Fruit fly (Drosophila melanogaster) whole organism, prepupa: ENCODE data around the gene CG31176.

Source experiments
- Blimp-1 ChIP-seq: fragments of 200-800 bp; sonication (Bioruptor generic); optimal IDR thresholded peaks from 3 replicates; lab custom pipeline; 2017; ENCODE audit warnings: missing biosample characterization, missing genetic modification characterization, mild to moderate bottlenecking, moderate library complexity, missing genetic modification reagents
- CG11762 ChIP-seq: fragments of 200-800 bp; sonication (Bioruptor generic); optimal IDR thresholded peaks from 3 replicates; lab custom pipeline; 2016; ENCODE audit warnings: missing biosample characterization, missing genetic modification characterization; ENCODE audit not compliant: insufficient read depth
- CG11902 ChIP-seq: fragments of 200-800 bp; sonication (Bioruptor generic); optimal IDR thresholded peaks from 3 replicates; lab custom pipeline; 2016; ENCODE audit warnings: missing biosample characterization, missing genetic modification characterization
- CG15336 ChIP-seq: fragments of 200-800 bp; sonication (Bioruptor generic); IDR thresholded peaks from 2 replicates; pipeline ENCODE4 v1.3.6; 2022; ENCODE audit warnings: missing biosample characterization, missing genetic modification characterization
- CG1621 ChIP-seq: fragments of 200-800 bp; sonication (Bioruptor generic); optimal IDR thresholded peaks from 3 replicates; lab custom pipeline; 2018; ENCODE audit warnings: missing biosample characterization, mild to moderate bottlenecking, missing genetic modification characterization
- CG16779 ChIP-seq: fragments of 200-800 bp; sonication (Bioruptor generic); optimal IDR thresholded peaks from 3 replicates; lab custom pipeline; 2017; ENCODE audit warnings: missing biosample characterization, mild to moderate bottlenecking, missing genetic modification characterization
- CG3032 ChIP-seq: fragments of 200-800 bp; optimal IDR thresholded peaks from 2 replicates; lab custom pipeline; 2019; ENCODE audit warnings: missing biosample characterization, mild to moderate bottlenecking, missing genetic modification characterization, moderate library complexity
- CG3919 ChIP-seq: fragments of 200-800 bp; sonication (Bioruptor generic); optimal IDR thresholded peaks from 3 replicates; lab custom pipeline; 2016; ENCODE audit warnings: missing biosample characterization, missing genetic modification characterization
- CG4318 ChIP-seq: fragments of 200-800 bp; sonication (Bioruptor generic); optimal IDR thresholded peaks from 3 replicates; lab custom pipeline; 2017; ENCODE audit warnings: missing biosample characterization, mild to moderate bottlenecking, missing genetic modification characterization
- CG6163 ChIP-seq: fragments of 200-800 bp; sonication (Bioruptor generic); IDR thresholded peaks from 3 replicates; pipeline ENCODE4 v1.3.6; 2022; ENCODE audit warnings: missing biosample characterization, missing genetic modification characterization
- CG6808 ChIP-seq: fragments of 200-800 bp; sonication (Bioruptor generic); optimal IDR thresholded peaks from 3 replicates; lab custom pipeline; 2017; ENCODE audit warnings: missing biosample characterization, missing genetic modification characterization, mild to moderate bottlenecking, moderate library complexity, missing genetic modification reagents
- CG6854 ChIP-seq: fragments of 200-800 bp; sonication (Bioruptor generic); optimal IDR thresholded peaks from 2 replicates; lab custom pipeline; 2017; ENCODE audit warnings: missing biosample characterization, mild to moderate bottlenecking, missing genetic modification characterization
- CG9139 ChIP-seq: fragments of 200-800 bp; sonication (Bioruptor generic); optimal IDR thresholded peaks from 3 replicates; lab custom pipeline; 2017; ENCODE audit warnings: missing biosample characterization, mild to moderate bottlenecking, missing genetic modification characterization
- Eip75B ChIP-seq: fragments of 200-800 bp; sonication (Bioruptor generic); optimal IDR thresholded peaks from 3 replicates; lab custom pipeline; 2016; ENCODE audit warnings: missing biosample characterization, missing genetic modification characterization
- Eip78C ChIP-seq: fragments of 200-800 bp; sonication (Bioruptor generic); peaks from one replicate; lab custom pipeline; 2016; ENCODE audit warnings: missing biosample characterization, missing genetic modification characterization
- Ets21C ChIP-seq: fragments of 200-800 bp; sonication (Bioruptor generic); optimal IDR thresholded peaks from 3 replicates; lab custom pipeline; 2016; ENCODE audit warnings: missing biosample characterization, missing genetic modification characterization
- Ets96B ChIP-seq: fragments of 200-800 bp; optimal IDR thresholded peaks from 2 replicates; lab custom pipeline; 2019; ENCODE audit warnings: missing biosample characterization, mild to moderate bottlenecking, missing genetic modification characterization, moderate library complexity
- Gug ChIP-seq: fragments of 200-800 bp; sonication (Bioruptor generic); IDR thresholded peaks from 2 replicates; pipeline ENCODE4 v1.3.6; 2022; ENCODE audit warnings: missing biosample characterization, missing genetic modification characterization
- Hr38 ChIP-seq: sonication (Bioruptor generic); optimal IDR thresholded peaks from 2 replicates; lab custom pipeline; 2016; ENCODE audit warnings: missing biosample characterization, missing genetic modification characterization
- Hr39 ChIP-seq: fragments of 200-800 bp; sonication (Bioruptor generic); optimal IDR thresholded peaks from 2 replicates; lab custom pipeline; 2016; ENCODE audit warnings: missing biosample characterization, missing genetic modification characterization
- Hr4 ChIP-seq: fragments of 200-800 bp; sonication (Bioruptor generic); optimal IDR thresholded peaks from 3 replicates; lab custom pipeline; 2016; ENCODE audit warnings: missing biosample characterization, missing genetic modification characterization
- Lpt ChIP-seq: fragments of 200-800 bp; sonication (Bioruptor generic); optimal IDR thresholded peaks from 3 replicates; lab custom pipeline; 2016; ENCODE audit warnings: missing biosample characterization, missing genetic modification characterization
- Met ChIP-seq: fragments of 200-800 bp; sonication (Bioruptor generic); optimal IDR thresholded peaks from 3 replicates; lab custom pipeline; 2016; ENCODE audit warnings: missing biosample characterization, missing genetic modification characterization
- Sox14 ChIP-seq: fragments of 200-800 bp; sonication (Bioruptor generic); optimal IDR thresholded peaks from 3 replicates; lab custom pipeline; 2016; ENCODE audit warnings: missing biosample characterization, missing genetic modification characterization
- dsx ChIP-seq: fragments of 200-800 bp; optimal IDR thresholded peaks from 3 replicates; lab custom pipeline; 2019; ENCODE audit warnings: missing biosample characterization, mild to moderate bottlenecking, missing genetic modification characterization, moderate library complexity; ENCODE audit not compliant: poor library complexity, severe bottlenecking
- eg ChIP-seq: fragments of 200-800 bp; sonication (Bioruptor generic); IDR thresholded peaks from 3 replicates; pipeline ENCODE4 v1.3.6; 2022; ENCODE audit warnings: missing biosample characterization, missing genetic modification characterization
- fd85E ChIP-seq: fragments of 200-800 bp; sonication (Bioruptor generic); optimal IDR thresholded peaks from 3 replicates; lab custom pipeline; 2016; ENCODE audit warnings: missing biosample characterization, missing genetic modification characterization
- net ChIP-seq: fragments of 200-800 bp; sonication (Bioruptor generic); optimal IDR thresholded peaks from 3 replicates; lab custom pipeline; 2016; ENCODE audit warnings: missing biosample characterization, missing genetic modification characterization
- spab ChIP-seq: fragments of 200-800 bp; sonication (Bioruptor generic); optimal IDR thresholded peaks from 2 replicates; lab custom pipeline; 2017; ENCODE audit warnings: missing biosample characterization, mild to moderate bottlenecking, missing genetic modification characterization, missing genetic modification reagents
- ss ChIP-seq, 2 experiments: fragments of 200-800 bp; sonication (Bioruptor generic); optimal IDR thresholded peaks; 2 replicates in 1 of 2; 3 replicates in 1 of 2; lab custom pipeline; 2017 to 2018; ENCODE audit warnings: mild to moderate bottlenecking in 2 of 2, missing biosample characterization in 2 of 2, missing genetic modification characterization in 2 of 2, moderate library complexity in 1 of 2
- svp ChIP-seq: fragments of 200-800 bp; sonication (Bioruptor generic); peaks from one replicate; lab custom pipeline; 2016; ENCODE audit warnings: missing biosample characterization, missing genetic modification characterization
- topi ChIP-seq: fragments of 200-800 bp; sonication (Bioruptor generic); optimal IDR thresholded peaks from 3 replicates; lab custom pipeline; 2016; ENCODE audit warnings: missing biosample characterization, missing genetic modification characterization

The CG31176 gene

dm6 chr3R:21660659-21661126 lies 58.8 kb downstream of the CG31176 start, which contains the start of gene E2f1 (continued):
- TF ChIP-seq Blimp-1 (GFP tag; lab: Kevin White, UChicago): no peak
- no peak for TF ChIP-seq Gug (GFP tag; lab: Robert Waterston, UW)
- no peak for TF ChIP-seq Hr4 (GFP tag; lab: Kevin White, UChicago)
- no peak for TF ChIP-seq topi (GFP tag; lab: Kevin White, UChicago)
- TF ChIP-seq CG3919 (GFP tag; lab: Kevin White, UChicago): no peak
- no peak for TF ChIP-seq CG16779 (tag; lab: Kevin White, UChicago)
- TF ChIP-seq Met (GFP tag; lab: Kevin White, UChicago): no peak
- TF ChIP-seq Ets21C (GFP tag; lab: Kevin White, UChicago): no peak
- no peak for TF ChIP-seq CG11762
- no peak for TF ChIP-seq CG4318 (GFP tag; lab: Kevin White, UChicago)
- no peak for TF ChIP-seq CG3032 (tag; lab: Kevin White, UChicago)
- TF ChIP-seq Eip75B (GFP tag; lab: Kevin White, UChicago): no peak
- TF ChIP-seq CG1621: peak; percentile 45
- TF ChIP-seq Sox14 (GFP tag; lab: Kevin White, UChicago): peak; percentile 17

- TF ChIP-seq CG11902 (GFP tag; lab: Kevin White, UChicago) (no peak), Eip78C (GFP tag; lab: Kevin White, UChicago) (peak; percentile 37)
- TF ChIP-seq, all 60 proteins: peak for 1
Measured at dm6 chr3R:21660054-21660453, 59.4 kb downstream of the CG31176 start.

dm6 chr3R:21658752-21659468 lies 60.5 kb downstream of the CG31176 start:
- no peak for TF ChIP-seq CG3032 (tag; lab: Kevin White, UChicago)
- no peak for TF ChIP-seq CG16779 (tag; lab: Kevin White, UChicago)
- TF ChIP-seq Eip78C (GFP tag; lab: Kevin White, UChicago): peak; percentile 62
- peak; percentile 7 for TF ChIP-seq svp (GFP tag; lab: Kevin White, UChicago)
- TF ChIP-seq fd85E (GFP tag; lab: Kevin White, UChicago): no peak
- TF ChIP-seq Gug (GFP tag; lab: Robert Waterston, UW): no peak

DNA sequence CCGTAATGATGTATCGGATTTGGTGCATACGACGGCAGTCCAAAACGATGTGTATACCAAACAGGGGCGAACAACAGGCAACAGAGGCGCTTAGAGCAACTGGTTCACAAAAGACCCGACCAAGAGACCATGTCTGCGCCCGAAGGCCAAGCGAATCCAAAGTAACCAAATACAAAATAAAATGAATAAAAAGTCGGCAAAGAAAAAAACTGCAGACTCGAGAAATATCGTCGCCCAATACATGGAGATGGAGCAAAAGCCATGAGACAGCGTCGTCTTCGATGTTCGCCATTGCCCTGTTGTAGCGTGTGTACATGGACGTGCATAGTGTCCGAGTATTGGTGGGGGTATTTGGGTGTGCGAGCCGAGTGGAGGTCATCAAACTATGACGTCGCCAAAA lies 61.2 kb downstream of the CG31176 start:
- TF ChIP-seq CG6808 (GFP tag; lab: Kevin White, UChicago): peak; percentile 38
- peak; percentile 32 for TF ChIP-seq CG6854 (GFP tag; lab: Kevin White, UChicago)
- TF ChIP-seq Lpt (GFP tag; lab: Kevin White, UChicago): peak; percentile 34
- no peak for TF ChIP-seq topi (GFP tag; lab: Kevin White, UChicago)
- TF ChIP-seq spab (GFP tag; lab: Kevin White, UChicago): no peak
- TF ChIP-seq dsx (GFP tag; lab: Kevin White, UChicago): peak; percentile 66
- TF ChIP-seq Ets96B (tag; lab: Kevin White, UChicago): no peak
- peak; percentile 9 to 31 for TF ChIP-seq ss (GFP tag; optimal IDR thresholded peaks at IDR 0.05; lab: Kevin White, UChicago)
- peak; percentile 22; the same call in 1 of the 3 replicates for TF ChIP-seq eg (GFP tag; lab: Robert Waterston, UW)
- TF ChIP-seq CG6163 (GFP tag; lab: Robert Waterston, UW): peak; percentile 47; the same call in 1 of the 3 replicates
- TF ChIP-seq CG15336: 0 out of 2 replicates have a peak, but pooled peaks have one; percentile 15
- TF ChIP-seq net (GFP tag; lab: Kevin White, UChicago): peak; percentile 8
- peak; percentile 9 for TF ChIP-seq CG9139 (GFP tag; lab: Kevin White, UChicago)

DNA sequence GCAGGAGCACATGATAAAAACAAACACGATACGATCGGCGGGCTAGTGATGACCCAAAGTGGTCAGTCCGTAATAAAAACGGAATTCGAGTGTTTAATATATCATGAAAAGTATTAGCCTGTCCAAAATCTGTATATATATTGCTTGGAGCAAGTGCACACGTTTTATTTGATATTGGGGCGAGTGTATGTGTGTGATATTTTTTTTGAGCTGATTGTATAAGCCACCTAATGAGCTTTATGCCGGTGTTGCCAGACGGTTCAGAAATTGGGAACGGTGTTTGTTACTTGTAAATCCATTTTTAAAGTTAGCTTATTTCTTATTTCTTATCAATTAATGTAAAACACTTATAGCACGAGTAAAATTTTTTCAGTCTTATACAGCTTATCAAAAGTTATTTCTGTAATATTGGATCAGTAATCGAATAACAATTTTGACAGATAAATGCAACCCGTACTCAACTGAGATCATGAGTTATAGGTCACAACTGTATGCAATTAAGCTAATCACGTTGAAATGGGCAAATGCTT lies 61.9 kb downstream of the CG31176 start:
- TF ChIP-seq svp (GFP tag; lab: Kevin White, UChicago): peak; percentile 60
- no peak for TF ChIP-seq Hr39 (GFP tag; lab: Kevin White, UChicago)
- TF ChIP-seq Hr38 (GFP tag; lab: Kevin White, UChicago): no peak
